Worm (Caenorhabditis elegans) whole organism, midembryonic: Measurements from ENCODE around the gene B0034.1.

Experiments
- T22C8.4 ChIP-seq: fragments of 200-800 bp; sonication (Bioruptor generic); IDR thresholded peaks from 2 replicates; pipeline ENCODE4 v1.3.6; 2022; ENCODE audit warnings: missing genetic modification characterization, missing compliant biosample characterization
- cog-1 ChIP-seq: sonication (generic microtip); optimal IDR thresholded peaks from 2 replicates; lab custom pipeline; 2016; ENCODE audit warnings: missing genetic modification characterization, missing compliant biosample characterization
- flt-1 ChIP-seq: fragments of 200-800 bp; sonication (Bioruptor generic); IDR thresholded peaks from 2 replicates; pipeline ENCODE4 v1.3.6; 2022; ENCODE audit warnings: missing genetic modification characterization, missing compliant biosample characterization
- klf-2 ChIP-seq: fragments of 200-800 bp; sonication (Bioruptor generic); conservative IDR thresholded peaks from 2 replicates; pipeline ENCODE4 v1.3.6; 2022; ENCODE audit warnings: missing genetic modification reagents, missing genetic modification characterization, missing compliant biosample characterization
- med-1 ChIP-seq: sonication (generic microtip); optimal IDR thresholded peaks from 2 replicates; lab custom pipeline; 2017; ENCODE audit warnings: missing genetic modification characterization, mild to moderate bottlenecking, missing compliant biosample characterization, antibody characterized with exemption, missing genetic modification reagents; ENCODE audit not compliant: insufficient read depth
- ref-1 ChIP-seq: fragments of 200-800 bp; sonication (Bioruptor generic); conservative IDR thresholded peaks from 2 replicates; pipeline ENCODE4 v1.3.6; 2022; ENCODE audit warnings: missing genetic modification reagents, missing genetic modification characterization, missing compliant biosample characterization
- ztf-23 ChIP-seq: fragments of 200-800 bp; sonication (Bioruptor generic); IDR thresholded peaks from 2 replicates; pipeline ENCODE4 v1.3.6; 2022; ENCODE audit warnings: missing genetic modification reagents, missing genetic modification characterization, missing compliant biosample characterization
- ztf-29 ChIP-seq: fragments of 200-800 bp; sonication (Bioruptor generic); IDR thresholded peaks from 2 replicates; pipeline ENCODE4 v1.3.6; 2022; ENCODE audit warnings: missing genetic modification reagents, missing genetic modification characterization, missing compliant biosample characterization

ce11 chrII:5962343-5962742 lies 5.8 kb upstream of the B0034.1 start:
- TF ChIP-seq cog-1: no peak
- no peak for TF ChIP-seq ztf-29 (GFP tag; lab: Robert Waterston, UW)
- no peak for TF ChIP-seq klf-2 (GFP tag; lab: Robert Waterston, UW)
- TF ChIP-seq med-1 (GFP tag; lab: Kevin White, UChicago): no peak
- no peak for TF ChIP-seq ref-1 (GFP tag; lab: Robert Waterston, UW)
- TF ChIP-seq flt-1 (GFP tag; lab: Robert Waterston, UW): no peak
- TF ChIP-seq ztf-23 (GFP tag; lab: Robert Waterston, UW): no peak
- TF ChIP-seq T22C8.4: no peak
